Fruit fly (Drosophila melanogaster): ENCODE data around the gene mdy.

The mdy gene

DNA sequence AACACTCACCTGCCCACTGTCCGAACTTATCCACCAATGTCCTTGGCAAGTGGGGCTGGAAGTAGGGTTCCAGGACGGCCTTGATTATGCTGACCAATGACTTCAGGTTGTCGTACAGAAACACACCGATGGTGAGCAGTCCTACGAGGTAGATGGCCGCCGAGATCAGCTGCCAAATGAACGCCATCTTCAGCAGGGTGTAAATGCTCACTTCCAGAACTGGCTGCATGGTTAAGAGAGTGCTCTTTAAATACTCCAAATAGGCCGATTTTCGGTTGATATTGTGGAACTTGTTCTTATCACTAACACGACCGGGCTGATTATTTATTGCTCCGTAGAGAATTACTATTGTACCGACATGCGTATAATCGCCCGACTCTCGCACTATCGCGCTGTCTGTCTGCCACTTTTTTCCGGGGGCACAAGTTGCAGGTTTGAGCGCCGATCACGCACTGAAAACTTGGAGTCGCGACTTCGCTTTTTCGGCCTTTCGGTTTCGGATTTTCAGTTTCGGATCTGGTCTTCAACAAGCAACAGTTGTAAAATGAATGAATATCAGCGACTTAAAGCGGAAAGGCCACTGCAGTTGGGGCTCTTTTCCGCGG is 30.4 kb downstream of the mdy start (continued):
- TF ChIP-seq CG4730 (GFP tag; IDR thresholded peaks at IDR 0.05) (no peak), jigr1 (GFP tag; IDR thresholded peaks at IDR 0.05) (no peak), D19A (tag; optimal IDR thresholded peaks at IDR 0.05) (no peak), Meics (GFP tag; optimal IDR thresholded peaks at IDR 0.05) (no peak), cwo (GFP tag; optimal IDR thresholded peaks at IDR 0.05) (peak; percentile 15), CG13894 (tag; optimal IDR thresholded peaks at IDR 0.05) (no peak), dimm (GFP tag; IDR thresholded peaks at IDR 0.05) (no peak), C15 (GFP tag; IDR thresholded peaks at IDR 0.05) (no peak), al (GFP tag; IDR thresholded peaks at IDR 0.05) (no peak), HmgZ (tag; optimal IDR thresholded peaks at IDR 0.05) (peak; percentile 3), CG12769 (tag; optimal IDR thresholded peaks at IDR 0.05) (peak; percentile 15), CG14860 (GFP tag; IDR thresholded peaks at IDR 0.05; ENCODE audit: partially characterized antibody) (no peak), CG12071 (GFP tag; optimal IDR thresholded peaks at IDR 0.05) (peak; percentile 11), CG2875 (GFP tag; optimal IDR thresholded peaks at IDR 0.05) (no peak), CG13296 (GFP tag; optimal IDR thresholded peaks at IDR 0.05) (peak; percentile 39), lab (GFP tag; optimal IDR thresholded peaks at IDR 0.05) (peak; percentile 39), Asciz (GFP tag; optimal IDR thresholded peaks at IDR 0.05) (no peak), Hr78 (GFP tag; optimal IDR thresholded peaks at IDR 0.05) (peak in 1 of 2 experiments; percentile 14), CG8290 (GFP tag; optimal IDR thresholded peaks at IDR 0.05) (no peak), CG8290 (tag; optimal IDR thresholded peaks at IDR 0.05) (peak in 1 of 2 experiments; percentile 18), lov (optimal IDR thresholded peaks at IDR 0.05) (no peak), lov (GFP tag; IDR thresholded peaks at IDR 0.05) (no peak), Lhr (GFP tag; optimal IDR thresholded peaks at IDR 0.05) (no peak), CG14050 (GFP tag; IDR thresholded peaks at IDR 0.05) (no peak), Bgb (GFP tag; IDR thresholded peaks at IDR 0.05; ENCODE audit: partially characterized antibody) (no peak), mld (GFP tag; IDR thresholded peaks at IDR 0.05; ENCODE audit: partially characterized antibody) (no peak), Med (GFP tag) (peak; percentile 73), ato (GFP tag; IDR thresholded peaks at IDR 0.05; ENCODE audit: partially characterized antibody) (no peak), BtbVII (GFP tag; optimal IDR thresholded peaks at IDR 0.05) (no peak), pros (GFP tag; optimal IDR thresholded peaks at IDR 0.05) (no peak), unpg (GFP tag; optimal IDR thresholded peaks at IDR 0.05) (no peak), HLHmδ (GFP tag; optimal IDR thresholded peaks at IDR 0.05) (no peak), gce (GFP tag; IDR thresholded peaks at IDR 0.05) (no peak), CG14667 (GFP tag; IDR thresholded peaks at IDR 0.05) (no peak), her (GFP tag; optimal IDR thresholded peaks at IDR 0.05) (no peak), Elba2 (GFP tag; optimal IDR thresholded peaks at IDR 0.05) (no peak), Mrtf (GFP tag; IDR thresholded peaks at IDR 0.05) (no peak), slp2 (GFP tag; optimal IDR thresholded peaks at IDR 0.05) (no peak), Ets65A (GFP tag) (peak; percentile 17), GATAe (GFP tag; conservative IDR thresholded peaks at IDR 0.05) (peak; percentile 9; the same call in 1 of the 2 replicates), CG6654 (GFP tag; optimal IDR thresholded peaks at IDR 0.05) (no peak), CG1024 (GFP tag; IDR thresholded peaks at IDR 0.05) (no peak), nau (GFP tag; optimal IDR thresholded peaks at IDR 0.05) (no peak), CG2199 (GFP tag; IDR thresholded peaks at IDR 0.05) (peak; percentile 93), Hr51 (GFP tag; optimal IDR thresholded peaks at IDR 0.05) (peak in 1 of 2 experiments; percentile 1), chinmo (GFP tag; IDR thresholded peaks at IDR 0.05; ENCODE audit: partially characterized antibody) (0 out of 4 replicates have a peak, but pooled peaks have one; percentile 40), stwl (tag; optimal IDR thresholded peaks at IDR 0.05) (no peak), Hand (GFP tag; optimal IDR thresholded peaks at IDR 0.05) (no peak), crc (GFP tag; optimal IDR thresholded peaks at IDR 0.05) (no peak), CG12236 (GFP tag; optimal IDR thresholded peaks at IDR 0.05) (no peak)
